Worm (Caenorhabditis elegans): ENCODE results near the gene F01F1.15.

- no peak for TF ChIP-seq ama-1 (optimal IDR thresholded peaks at IDR 0.05)
- no peak for TF ChIP-seq ceh-82 (tag; optimal IDR thresholded peaks at IDR 0.05)
- no peak for TF ChIP-seq alr-1 (tag; optimal IDR thresholded peaks at IDR 0.05; ENCODE audit: borderline replicate concordance)
- TF ChIP-seq mdl-1 (tag; optimal IDR thresholded peaks at IDR 0.05): no peak
- no peak for TF ChIP-seq lin-39 (tag; optimal IDR thresholded peaks at IDR 0.05)
- TF ChIP-seq snpc-4 (tag; optimal IDR thresholded peaks at IDR 0.05): no peak
Observed at ce11 chrIII:5878215-5878614, 8.9 kb upstream of the F01F1.15 start, which contains the start of the genes mig-21 and F01F1.2.
